Worm (Caenorhabditis elegans) whole organism, L4 larva: ENCODE data around the gene T06A10.106.

Experiments used
- F49E8.2 ChIP-seq: sonication (generic microtip); optimal IDR thresholded peaks from 2 replicates; lab custom pipeline; 2016; ENCODE audit warnings: missing compliant biosample characterization, mild to moderate bottlenecking, missing genetic modification characterization, borderline replicate concordance
- ZK546.5 ChIP-seq, 2 experiments: sonication (generic microtip); optimal IDR thresholded peaks; 2 replicates each; lab custom pipeline; 2017; ENCODE audit warnings: missing biosample characterization in 2 of 2, missing genetic modification characterization in 2 of 2
- ama-1 ChIP-seq: fragments of 150-350 bp; optimal IDR thresholded peaks from 2 replicates; lab custom pipeline; 2014; ENCODE audit warnings: inconsistent platforms, mixed read lengths
- jun-1 ChIP-seq: fragments of 150-350 bp; optimal IDR thresholded peaks from 2 replicates; lab custom pipeline; 2014; ENCODE audit warnings: missing biosample characterization, missing genetic modification reagents, missing genetic modification characterization
- nhr-102 ChIP-seq: sonication (generic microtip); optimal IDR thresholded peaks from 2 replicates; lab custom pipeline; 2016; ENCODE audit warnings: mild to moderate bottlenecking, missing genetic modification characterization, moderate library complexity, missing compliant biosample characterization
- nhr-25 ChIP-seq: sonication (generic microtip); optimal IDR thresholded peaks from 2 replicates; lab custom pipeline; 2017; ENCODE audit warnings: missing genetic modification characterization, mild to moderate bottlenecking, missing compliant biosample characterization, antibody characterized with exemption, moderate library complexity, borderline replicate concordance; ENCODE audit not compliant: insufficient read depth
- nhr-76 ChIP-seq: fragments of 150-350 bp; optimal IDR thresholded peaks from 2 replicates; lab custom pipeline; 2014; ENCODE audit warnings: missing biosample characterization, missing genetic modification characterization
- unc-39 ChIP-seq: sonication (generic microtip); optimal IDR thresholded peaks from 2 replicates; lab custom pipeline; 2017; ENCODE audit warnings: missing biosample characterization, missing genetic modification characterization

- no peak for TF ChIP-seq ZK546.5 (tag; optimal IDR thresholded peaks at IDR 0.05; lab: Kevin White, UChicago)
- TF ChIP-seq jun-1 (tag; lab: Kevin White, UChicago) = no peak
- no peak for TF ChIP-seq unc-39 (tag; lab: Kevin White, UChicago)
- TF ChIP-seq nhr-25 (tag; lab: Kevin White, UChicago) = no peak
- no peak for TF ChIP-seq nhr-76
- TF ChIP-seq ama-1 = no peak
- TF ChIP-seq nhr-102 (tag; lab: Kevin White, UChicago) = no peak
- no peak for TF ChIP-seq F49E8.2 (tag; lab: Kevin White, UChicago)
Observed at ce11 chrIV:16860702-16861101, 8.1 kb downstream of the T06A10.106 start.
